Worm (Caenorhabditis elegans): ENCODE results near the gene skr-14.

DNA sequence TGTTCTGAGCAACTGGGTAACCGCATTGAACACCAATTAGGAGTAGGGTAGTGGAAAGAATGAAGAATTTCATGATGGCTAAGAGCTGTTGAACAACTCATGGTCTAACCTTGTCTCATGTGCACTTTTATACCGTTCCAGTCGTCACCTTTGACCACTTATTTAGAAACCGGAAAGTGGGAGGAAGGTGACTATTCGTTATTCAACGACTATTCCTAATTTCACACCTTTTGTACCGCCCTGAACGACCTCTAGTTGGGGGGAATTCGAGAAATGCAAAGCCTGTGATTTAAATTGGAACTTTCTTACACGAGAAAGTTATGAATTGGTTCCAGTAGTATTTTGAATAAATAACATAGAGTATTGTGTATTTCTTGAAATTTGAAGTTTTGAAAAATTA lies 8.2 kb upstream of the skr-14 start, which contains the start of gene Y47D7A.12:
- no peak for TF ChIP-seq him-1 (tag; optimal IDR thresholded peaks at IDR 0.05)
- no peak for TF ChIP-seq W03F9.2 (tag; optimal IDR thresholded peaks at IDR 0.05)
- TF ChIP-seq dao-5 (tag; optimal IDR thresholded peaks at IDR 0.05), result no peak
